Fruit fly (Drosophila melanogaster) whole organism, embryonic: ENCODE results near the gene Nph.

ENCODE experiments used
- Asciz ChIP-seq: fragments of 200-800 bp; sonication (Bioruptor generic); optimal IDR thresholded peaks from 2 replicates; lab custom pipeline; 2017; ENCODE audit warnings: missing biosample characterization, mild to moderate bottlenecking, missing genetic modification characterization, missing genetic modification reagents
- BEAF-32 ChIP-seq: fragments of 200-800 bp; sonication (Bioruptor generic); optimal IDR thresholded peaks from 3 replicates; lab custom pipeline; 2017; ENCODE audit warnings: missing biosample characterization, missing genetic modification characterization, mild to moderate bottlenecking, moderate library complexity, missing genetic modification reagents
- Bdp1 ChIP-seq: fragments of 200-800 bp; sonication (Bioruptor generic); optimal IDR thresholded peaks from 3 replicates; lab custom pipeline; 2016; ENCODE audit warnings: missing biosample characterization, missing genetic modification characterization
- CG10431 ChIP-seq: fragments of 200-800 bp; sonication (Bioruptor generic); optimal IDR thresholded peaks from 3 replicates; lab custom pipeline; 2018; ENCODE audit warnings: missing biosample characterization, mild to moderate bottlenecking, missing genetic modification characterization
- CG10543 ChIP-seq: fragments of 200-800 bp; sonication (Bioruptor generic); optimal IDR thresholded peaks from 3 replicates; lab custom pipeline; 2017; ENCODE audit warnings: missing biosample characterization, mild to moderate bottlenecking, missing genetic modification characterization, moderate library complexity
- CG11456 ChIP-seq: fragments of 200-800 bp; sonication (Bioruptor generic); IDR thresholded peaks from 3 replicates; pipeline ENCODE4 v1.3.6; 2022; ENCODE audit warnings: missing biosample characterization, missing genetic modification characterization
- CG12659 ChIP-seq: fragments of 200-800 bp; sonication (Bioruptor generic); optimal IDR thresholded peaks from 3 replicates; lab custom pipeline; 2017; ENCODE audit warnings: mild to moderate bottlenecking, missing biosample characterization, missing genetic modification reagents, missing genetic modification characterization
- CG16813 ChIP-seq: fragments of 200-800 bp; sonication (Bioruptor generic); IDR thresholded peaks from 3 replicates; pipeline ENCODE4 v1.3.6; 2022; ENCODE audit warnings: missing biosample characterization, missing genetic modification characterization; ENCODE audit not compliant: partially characterized antibody
- CG17802 ChIP-seq: fragments of 200-800 bp; sonication (Bioruptor generic); optimal IDR thresholded peaks from 2 replicates; lab custom pipeline; 2018; ENCODE audit warnings: missing biosample characterization, mild to moderate bottlenecking, missing genetic modification characterization, moderate library complexity
- CG18262 ChIP-seq: fragments of 200-800 bp; optimal IDR thresholded peaks from 3 replicates; lab custom pipeline; 2019; ENCODE audit warnings: missing biosample characterization, mild to moderate bottlenecking, missing genetic modification characterization, moderate library complexity
- CG18619 ChIP-seq: fragments of 200-800 bp; sonication (Bioruptor generic); optimal IDR thresholded peaks from 3 replicates; lab custom pipeline; 2017; ENCODE audit warnings: missing biosample characterization, mild to moderate bottlenecking, missing genetic modification characterization
- CG31365 ChIP-seq: fragments of 200-800 bp; sonication (Bioruptor generic); optimal IDR thresholded peaks from 2 replicates; lab custom pipeline; 2018; ENCODE audit warnings: missing biosample characterization, mild to moderate bottlenecking, missing genetic modification characterization
- CG34376 ChIP-seq: fragments of 200-800 bp; sonication (Bioruptor generic); optimal IDR thresholded peaks from 2 replicates; lab custom pipeline; 2018; ENCODE audit warnings: missing biosample characterization, mild to moderate bottlenecking, missing genetic modification characterization
- CG6175 ChIP-seq: fragments of 200-800 bp; sonication (Bioruptor generic); IDR thresholded peaks from 3 replicates; pipeline ENCODE4 v1.3.6; 2022; ENCODE audit warnings: missing biosample characterization, missing genetic modification characterization
- CG6254 ChIP-seq: fragments of 200-800 bp; sonication (Bioruptor generic); optimal IDR thresholded peaks from 3 replicates; lab custom pipeline; 2017; ENCODE audit warnings: mild to moderate bottlenecking, missing biosample characterization, missing genetic modification reagents, missing genetic modification characterization
- CG6683 ChIP-seq: fragments of 200-800 bp; sonication (Bioruptor generic); optimal IDR thresholded peaks from 2 replicates; lab custom pipeline; 2017; ENCODE audit warnings: missing biosample characterization, mild to moderate bottlenecking, missing genetic modification characterization, missing genetic modification reagents
- CG7963 ChIP-seq: fragments of 200-800 bp; sonication (Bioruptor generic); IDR thresholded peaks from 3 replicates; pipeline ENCODE4 v1.3.6; 2022; ENCODE audit warnings: missing biosample characterization, missing genetic modification characterization; ENCODE audit not compliant: partially characterized antibody
- CG8924 ChIP-seq: fragments of 200-800 bp; optimal IDR thresholded peaks from 3 replicates; lab custom pipeline; 2019; ENCODE audit warnings: missing biosample characterization, mild to moderate bottlenecking, missing genetic modification characterization, moderate library complexity
- CG8944 ChIP-seq: fragments of 200-800 bp; sonication (Bioruptor generic); optimal IDR thresholded peaks from 3 replicates; lab custom pipeline; 2016; ENCODE audit warnings: missing biosample characterization, missing genetic modification characterization
- CrebB ChIP-seq: fragments of 200-800 bp; sonication (Bioruptor generic); optimal IDR thresholded peaks from 3 replicates; lab custom pipeline; 2018; ENCODE audit warnings: missing biosample characterization, mild to moderate bottlenecking, missing genetic modification characterization
- Elba2 ChIP-seq: fragments of 200-800 bp; sonication (Bioruptor generic); optimal IDR thresholded peaks from 3 replicates; lab custom pipeline; 2016; ENCODE audit warnings: missing biosample characterization, missing genetic modification characterization
- GATAe ChIP-seq: fragments of 200-800 bp; sonication (Bioruptor generic); conservative IDR thresholded peaks from 2 replicates; pipeline ENCODE4 v1.3.6; 2022; ENCODE audit warnings: missing biosample characterization, missing genetic modification characterization
- Gug ChIP-seq: fragments of 200-800 bp; sonication (Bioruptor generic); IDR thresholded peaks from 4 replicates; pipeline ENCODE4 v1.3.6; 2022; ENCODE audit warnings: missing biosample characterization, missing genetic modification characterization
- H15 ChIP-seq: fragments of 200-800 bp; sonication (Bioruptor generic); IDR thresholded peaks from 3 replicates; pipeline ENCODE4 v1.3.6; 2022; ENCODE audit warnings: missing biosample characterization, missing genetic modification characterization
- Hr78 ChIP-seq, 2 experiments: fragments of 200-800 bp in 1 of 2; fragments of >200 bp in 1 of 2; sonication (Bioruptor generic) in 1 of 2; optimal IDR thresholded peaks; 2 replicates each; lab custom pipeline; 2017 to 2019; ENCODE audit warnings: missing biosample characterization in 2 of 2, missing genetic modification characterization in 2 of 2, mild to moderate bottlenecking in 1 of 2, moderate library complexity in 1 of 2
- Lhr ChIP-seq: fragments of 200-800 bp; sonication (Bioruptor generic); optimal IDR thresholded peaks from 3 replicates; lab custom pipeline; 2017; ENCODE audit warnings: mild to moderate bottlenecking, missing biosample characterization, missing genetic modification reagents, missing genetic modification characterization
- MTF-1 ChIP-seq: fragments of 200-800 bp; sonication (Bioruptor generic); optimal IDR thresholded peaks from 2 replicates; lab custom pipeline; 2018; ENCODE audit warnings: missing biosample characterization, mild to moderate bottlenecking, missing genetic modification characterization, borderline replicate concordance
- Myb ChIP-seq: fragments of 200-800 bp; sonication (Bioruptor generic); optimal IDR thresholded peaks from 2 replicates; lab custom pipeline; 2016; ENCODE audit warnings: missing biosample characterization, missing genetic modification characterization
- Neu2 ChIP-seq: fragments of 200-800 bp; sonication (Bioruptor generic); optimal IDR thresholded peaks from 3 replicates; lab custom pipeline; 2016; ENCODE audit warnings: missing biosample characterization, missing genetic modification characterization, borderline replicate concordance
- Oaz ChIP-seq: fragments of 200-800 bp; sonication (Bioruptor generic); IDR thresholded peaks from 2 replicates; pipeline ENCODE4 v1.3.6; 2022; ENCODE audit warnings: missing biosample characterization, missing genetic modification characterization
- Oli ChIP-seq: fragments of 200-800 bp; sonication (Bioruptor generic); optimal IDR thresholded peaks from 2 replicates; lab custom pipeline; 2018; ENCODE audit warnings: missing biosample characterization, mild to moderate bottlenecking, missing genetic modification characterization, moderate library complexity
- Ravus ChIP-seq: fragments of 200-800 bp; sonication (Bioruptor generic); IDR thresholded peaks from 2 replicates; pipeline ENCODE4 v1.3.6; 2022; ENCODE audit warnings: missing biosample characterization, missing genetic modification characterization
- Xbp1 ChIP-seq: fragments of 200-800 bp; sonication (Bioruptor generic); optimal IDR thresholded peaks from 3 replicates; lab custom pipeline; 2016; ENCODE audit warnings: missing biosample characterization, mild to moderate bottlenecking, missing genetic modification characterization
- br ChIP-seq: fragments of >200 bp; optimal IDR thresholded peaks from 2 replicates; lab custom pipeline; 2017
- cas ChIP-seq: fragments of 200-800 bp; sonication (Bioruptor generic); IDR thresholded peaks from 2 replicates; pipeline ENCODE4 v1.3.6; 2022; ENCODE audit warnings: missing biosample characterization, missing genetic modification characterization
- cg ChIP-seq: fragments of 200-800 bp; sonication (Bioruptor generic); optimal IDR thresholded peaks from 3 replicates; lab custom pipeline; 2019; ENCODE audit warnings: missing biosample characterization, mild to moderate bottlenecking, missing genetic modification characterization, moderate library complexity
- corto ChIP-seq: fragments of 200-800 bp; sonication (Bioruptor generic); optimal IDR thresholded peaks from 2 replicates; lab custom pipeline; 2016; ENCODE audit warnings: missing biosample characterization, mild to moderate bottlenecking, missing genetic modification characterization, moderate library complexity
- danr ChIP-seq: fragments of 200-800 bp; sonication (Bioruptor generic); IDR thresholded peaks from 2 replicates; pipeline ENCODE4 v1.3.6; 2022; ENCODE audit warnings: missing biosample characterization, missing genetic modification characterization
- dm ChIP-seq: fragments of 200-800 bp; sonication (Bioruptor generic); optimal IDR thresholded peaks from 3 replicates; lab custom pipeline; 2016; ENCODE audit warnings: missing biosample characterization, missing genetic modification characterization
- fu2 ChIP-seq: fragments of 200-800 bp; sonication (Bioruptor generic); optimal IDR thresholded peaks from 2 replicates; lab custom pipeline; 2016; ENCODE audit warnings: missing biosample characterization, missing genetic modification characterization
- gcm2 ChIP-seq: fragments of 200-800 bp; sonication (Bioruptor generic); optimal IDR thresholded peaks from 2 replicates; lab custom pipeline; 2016; ENCODE audit warnings: missing biosample characterization, missing genetic modification characterization
- kni ChIP-seq: fragments of 200-800 bp; sonication (Bioruptor generic); optimal IDR thresholded peaks from 3 replicates; lab custom pipeline; 2017; ENCODE audit warnings: mild to moderate bottlenecking, missing biosample characterization, missing genetic modification reagents, missing genetic modification characterization
- mam ChIP-seq: fragments of 200-800 bp; sonication (Bioruptor generic); optimal IDR thresholded peaks from 3 replicates; lab custom pipeline; 2016; ENCODE audit warnings: missing biosample characterization, missing genetic modification characterization
- onecut ChIP-seq: fragments of 200-800 bp; sonication (Bioruptor generic); IDR thresholded peaks from 2 replicates; pipeline ENCODE4 v1.3.6; 2022; ENCODE audit warnings: missing biosample characterization, missing genetic modification characterization
- sima ChIP-seq: fragments of 200-800 bp; sonication (Bioruptor generic); optimal IDR thresholded peaks from 2 replicates; lab custom pipeline; 2016; ENCODE audit warnings: missing biosample characterization, missing genetic modification characterization
- slou ChIP-seq: fragments of 200-800 bp; sonication (Bioruptor generic); optimal IDR thresholded peaks from 3 replicates; lab custom pipeline; 2016; ENCODE audit warnings: missing biosample characterization, missing genetic modification characterization
- stc ChIP-seq: fragments of 200-800 bp; sonication (Bioruptor generic); IDR thresholded peaks from 2 replicates; pipeline ENCODE4 v1.3.6; 2022; ENCODE audit warnings: missing biosample characterization, missing genetic modification characterization
- tgo ChIP-seq: fragments of 200-800 bp; sonication (Bioruptor generic); IDR thresholded peaks from 3 replicates; pipeline ENCODE4 v1.3.6; 2022; ENCODE audit warnings: missing biosample characterization, missing genetic modification characterization
- tin ChIP-seq: fragments of 200-800 bp; sonication (Bioruptor generic); optimal IDR thresholded peaks from 3 replicates; lab custom pipeline; 2016; ENCODE audit warnings: missing biosample characterization, missing genetic modification characterization
- tio ChIP-seq: fragments of 200-800 bp; sonication (Bioruptor generic); optimal IDR thresholded peaks from 2 replicates; lab custom pipeline; 2017; ENCODE audit warnings: missing biosample characterization, missing genetic modification characterization, inconsistent platforms
- toy ChIP-seq: fragments of 200-800 bp; sonication (Bioruptor generic); IDR thresholded peaks from 2 replicates; pipeline ENCODE4 v1.3.6; 2022; ENCODE audit warnings: missing biosample characterization, missing genetic modification characterization
- vfl ChIP-seq: fragments of 200-800 bp; sonication (Bioruptor generic); optimal IDR thresholded peaks from 2 replicates; lab custom pipeline; 2016; ENCODE audit warnings: missing biosample characterization, missing genetic modification characterization

Gene Nph

dm6 chr3R:29978595-29978994 is 26.1 kb downstream of the Nph start (continued):
- TF ChIP-seq Lhr (GFP tag; lab: Kevin White, UChicago) (no peak), CG11456 (GFP tag; lab: Robert Waterston, UW) (0 out of 3 replicates have a peak, but pooled peaks have one; percentile 48), corto (no peak), danr (GFP tag; lab: Robert Waterston, UW) (0 out of 2 replicates have a peak, but pooled peaks have one; percentile 27), CG8944 (GFP tag; lab: Kevin White, UChicago) (no peak), CG34376 (GFP tag; lab: Kevin White, UChicago) (no peak), onecut (no peak), MTF-1 (no peak), tio (GFP tag; lab: Kevin White, UChicago) (no peak), toy (GFP tag; lab: Robert Waterston, UW) (no peak), stc (no peak), Myb (no peak), Oli (tag; lab: Kevin White, UChicago) (peak; percentile 9), fu2 (GFP tag; lab: Kevin White, UChicago) (no peak), CG6254 (GFP tag; lab: Kevin White, UChicago) (no peak), Elba2 (no peak), tgo (GFP tag; lab: Robert Waterston, UW) (peak; percentile 45; the same call in 1 of the 3 replicates), Neu2 (GFP tag; lab: Kevin White, UChicago) (no peak), CG8924 (tag; lab: Kevin White, UChicago) (peak; percentile 33), Xbp1 (GFP tag; lab: Kevin White, UChicago) (peak; percentile 6), CrebB (no peak), CG18619 (GFP tag; lab: Kevin White, UChicago) (no peak), CG16813 (GFP tag; lab: Robert Waterston, UW) (no peak), vfl (GFP tag; lab: Kevin White, UChicago) (no peak), CG12659 (no peak), BEAF-32 (GFP tag; lab: Kevin White, UChicago) (no peak), CG31365 (no peak), CG10431 (GFP tag; lab: Kevin White, UChicago) (no peak), dm (GFP tag; lab: Kevin White, UChicago) (no peak), CG7963 (no peak), CG10543 (GFP tag; lab: Kevin White, UChicago) (no peak), Oaz (GFP tag; lab: Robert Waterston, UW) (no peak), slou (GFP tag; lab: Kevin White, UChicago) (no peak), sima (no peak), Hr78 (GFP tag; optimal IDR thresholded peaks at IDR 0.05; lab: Kevin White, UChicago) (no peak), tin (GFP tag; lab: Kevin White, UChicago) (no peak), cg (GFP tag; lab: Kevin White, UChicago) (no peak), Asciz (GFP tag; lab: Kevin White, UChicago) (no peak), CG17802 (no peak), kni (no peak), CG6175 (no peak), H15 (GFP tag; lab: Robert Waterston, UW) (no peak), CG6683 (GFP tag; lab: Kevin White, UChicago) (no peak), Gug (peak; percentile 4; the same call in 1 of the 4 replicates), Bdp1 (GFP tag; lab: Kevin White, UChicago) (no peak), gcm2 (GFP tag; lab: Kevin White, UChicago) (no peak), mam (GFP tag; lab: Kevin White, UChicago) (peak; percentile 29), CG18262 (tag; lab: Kevin White, UChicago) (no peak), cas (GFP tag; lab: Robert Waterston, UW) (no peak), GATAe (GFP tag; lab: Robert Waterston, UW) (no peak), br (lab: Kevin White, UChicago) (no peak), Ravus (GFP tag; lab: Robert Waterston, UW) (no peak)
